Worm (Caenorhabditis elegans): Measurements from ENCODE around the gene C46G7.2.
"Not testable (repeated sequence)": the region's sequence is repeated elsewhere in the genome, so short reads cannot be mapped to it uniquely, and the experiment has no call there.

C46G7.2 gene

DNA sequence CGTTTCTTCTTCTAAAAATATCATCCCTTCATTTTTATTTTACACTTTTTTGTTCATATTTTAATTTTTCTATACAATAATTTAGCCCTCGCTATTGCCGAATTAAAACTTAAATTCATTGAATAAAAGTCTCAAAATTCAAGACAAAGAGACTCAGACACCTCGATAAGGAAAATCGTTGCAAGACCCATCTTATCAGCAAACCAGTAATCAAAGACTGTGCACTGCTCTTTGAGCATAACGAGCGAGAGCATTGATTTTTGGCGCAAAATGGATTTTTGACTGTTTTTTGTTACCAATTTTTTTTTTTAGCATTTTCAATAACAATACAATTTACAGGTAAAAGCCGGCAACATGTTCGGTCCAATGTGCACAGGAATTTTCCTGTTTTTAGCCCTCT, 2.7 kb downstream of the C46G7.2 start, which contains the start of gene C46G7.1:
C46G7.1 (plus strand) TSS at position 340 of the 400 bp plus-strand sequence.
- TF ChIP-seq ama-1 (optimal IDR thresholded peaks at IDR 0.05), result no peak

DNA sequence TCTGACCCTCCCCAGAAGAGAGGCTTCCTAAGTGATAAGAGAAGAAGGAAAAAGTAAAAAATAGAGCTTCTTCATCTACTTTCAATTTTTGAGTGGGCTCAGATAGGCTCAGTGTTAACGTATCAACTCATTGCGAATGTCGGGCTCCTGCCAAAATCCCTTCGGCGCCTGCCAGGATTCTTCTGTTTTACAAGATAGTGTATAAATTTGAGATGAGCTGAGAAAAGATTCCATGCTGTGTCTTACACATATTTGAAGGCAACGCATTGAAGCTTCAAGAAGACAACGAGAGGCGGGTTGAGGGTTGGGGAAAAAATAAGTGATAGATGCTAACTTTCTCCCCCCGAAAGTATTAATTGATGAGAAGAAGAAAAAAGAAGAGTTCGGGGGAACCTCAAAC, 17.4 kb downstream of the C46G7.2 start:
- no peak for TF ChIP-seq aly-1 (tag; optimal IDR thresholded peaks at IDR 0.05)
- TF ChIP-seq sea-1 (GFP tag; conservative IDR thresholded peaks at IDR 0.05), result no peak
- TF ChIP-seq hmg-4 (GFP tag; optimal IDR thresholded peaks at IDR 0.05), result no peak
- TF ChIP-seq tra-4 (tag; optimal IDR thresholded peaks at IDR 0.05), result no peak
- TF ChIP-seq tbx-11 (GFP tag; IDR thresholded peaks at IDR 0.05), result no peak
- no peak for TF ChIP-seq ceh-36 (tag; optimal IDR thresholded peaks at IDR 0.05)
- no peak for TF ChIP-seq pes-1 (GFP tag; IDR thresholded peaks at IDR 0.05)
- TF ChIP-seq hnd-1 (tag; optimal IDR thresholded peaks at IDR 0.05), result no peak
- TF ChIP-seq ets-7 (tag; optimal IDR thresholded peaks at IDR 0.05), result no peak
- no peak for TF ChIP-seq F13C5.2 (tag; optimal IDR thresholded peaks at IDR 0.05)
- TF ChIP-seq tbx-37 (GFP tag; conservative IDR thresholded peaks at IDR 0.05), result no peak
- TF ChIP-seq ceh-13 (GFP tag; optimal IDR thresholded peaks at IDR 0.05), result no peak
- TF ChIP-seq scrt-1 (GFP tag; IDR thresholded peaks at IDR 0.05), result no peak
- TF ChIP-seq B0310.2 (tag; optimal IDR thresholded peaks at IDR 0.05), result no peak
- TF ChIP-seq hmbx-1 (tag; optimal IDR thresholded peaks at IDR 0.05), result no peak
- TF ChIP-seq ama-1 (optimal IDR thresholded peaks at IDR 0.05), result no peak
- no peak for TF ChIP-seq flt-1 (GFP tag; IDR thresholded peaks at IDR 0.05)

DNA sequence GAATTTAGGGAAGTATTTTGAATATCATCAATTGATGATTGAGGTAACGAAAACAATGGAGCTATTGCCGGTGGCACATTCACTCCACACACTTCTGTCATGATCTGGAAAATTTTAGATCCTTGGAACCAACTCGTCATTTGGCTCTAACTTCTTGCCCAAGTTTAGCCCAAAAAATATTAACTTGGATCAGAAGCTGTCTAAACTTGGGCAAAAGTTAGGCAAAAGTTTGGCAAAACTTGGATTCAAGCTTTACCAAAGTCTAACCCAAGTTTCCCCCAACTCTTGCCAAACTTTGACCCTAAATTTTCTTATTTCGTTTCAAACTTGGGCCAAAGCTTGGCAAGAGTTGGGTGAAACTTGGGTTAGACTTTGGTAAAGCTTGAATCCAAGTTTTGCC, 18.5 kb downstream of the C46G7.2 start, which contains the start of gene pqn-22:
pqn-22 (minus strand) TSS at position 101 of the 400 bp plus-strand sequence.
- TF ChIP-seq hnd-1 (tag; optimal IDR thresholded peaks at IDR 0.05); pes-1 (GFP tag; IDR thresholded peaks at IDR 0.05); sea-1 (GFP tag; conservative IDR thresholded peaks at IDR 0.05): not testable (repeated sequence)

DNA sequence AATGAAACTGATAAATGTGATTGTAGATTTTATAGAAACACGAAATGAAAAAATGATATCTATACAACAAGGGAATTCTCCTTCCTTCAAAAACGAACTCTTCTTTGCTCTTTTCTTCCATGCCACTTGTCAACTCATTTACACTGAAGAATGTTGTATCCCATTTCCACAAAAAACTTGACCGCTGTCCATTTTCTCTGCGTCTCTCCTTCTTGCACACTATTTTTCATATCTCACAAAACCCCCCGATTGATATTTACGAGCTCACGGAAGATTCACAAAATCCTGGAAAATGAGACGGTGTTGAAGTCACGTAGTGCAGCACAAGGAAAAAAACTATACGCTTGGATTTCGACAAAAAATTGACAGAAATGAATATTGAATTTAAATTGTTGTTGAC, 20.1 kb downstream of the C46G7.2 start:
- TF ChIP-seq F13C5.2 (tag; optimal IDR thresholded peaks at IDR 0.05) (no peak), hnd-1 (tag; optimal IDR thresholded peaks at IDR 0.05) (no peak), hmbx-1 (tag; optimal IDR thresholded peaks at IDR 0.05) (no peak), ama-1 (optimal IDR thresholded peaks at IDR 0.05) (no peak), tra-4 (tag; optimal IDR thresholded peaks at IDR 0.05) (no peak), hmg-4 (GFP tag; optimal IDR thresholded peaks at IDR 0.05) (no peak), ceh-13 (GFP tag; optimal IDR thresholded peaks at IDR 0.05) (no peak), flt-1 (GFP tag; IDR thresholded peaks at IDR 0.05) (no peak), B0310.2 (tag; optimal IDR thresholded peaks at IDR 0.05) (no peak), scrt-1 (GFP tag; IDR thresholded peaks at IDR 0.05) (no peak), ets-7 (tag; optimal IDR thresholded peaks at IDR 0.05) (no peak), tbx-37 (GFP tag; conservative IDR thresholded peaks at IDR 0.05) (no peak), aly-1 (tag; optimal IDR thresholded peaks at IDR 0.05) (no peak), tbx-11 (GFP tag; IDR thresholded peaks at IDR 0.05) (no peak), ceh-36 (tag; optimal IDR thresholded peaks at IDR 0.05) (no peak), sea-1 (GFP tag; conservative IDR thresholded peaks at IDR 0.05) (no peak), pes-1 (GFP tag; IDR thresholded peaks at IDR 0.05) (no peak)

DNA sequence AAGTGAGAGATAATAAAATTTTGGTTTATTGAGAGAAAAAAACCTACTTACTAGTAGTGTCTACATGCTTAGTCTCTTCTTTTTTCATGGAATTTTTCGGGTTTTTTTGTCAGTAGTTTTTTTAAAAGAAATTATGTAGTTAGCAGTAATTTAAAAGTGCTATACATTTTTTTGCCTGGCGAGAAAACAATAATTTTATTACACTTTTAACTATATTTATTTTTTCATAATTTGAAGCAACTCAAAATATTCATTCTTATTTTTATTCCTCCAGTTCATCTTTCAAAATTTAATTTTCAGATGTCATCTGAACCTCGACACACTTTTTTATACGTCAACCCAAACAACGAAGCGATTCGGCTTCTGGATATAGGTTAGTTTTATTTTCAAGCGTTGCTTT, 25.7 kb downstream of the C46G7.2 start, which contains the start of gene kcc-2:
kcc-2 (plus strand) TSS at position 301 of the 400 bp plus-strand sequence.
- no peak for TF ChIP-seq B0310.2 (tag; optimal IDR thresholded peaks at IDR 0.05)
- TF ChIP-seq ama-1 (optimal IDR thresholded peaks at IDR 0.05), result no peak
- no peak for TF ChIP-seq pes-1 (GFP tag; IDR thresholded peaks at IDR 0.05)

DNA sequence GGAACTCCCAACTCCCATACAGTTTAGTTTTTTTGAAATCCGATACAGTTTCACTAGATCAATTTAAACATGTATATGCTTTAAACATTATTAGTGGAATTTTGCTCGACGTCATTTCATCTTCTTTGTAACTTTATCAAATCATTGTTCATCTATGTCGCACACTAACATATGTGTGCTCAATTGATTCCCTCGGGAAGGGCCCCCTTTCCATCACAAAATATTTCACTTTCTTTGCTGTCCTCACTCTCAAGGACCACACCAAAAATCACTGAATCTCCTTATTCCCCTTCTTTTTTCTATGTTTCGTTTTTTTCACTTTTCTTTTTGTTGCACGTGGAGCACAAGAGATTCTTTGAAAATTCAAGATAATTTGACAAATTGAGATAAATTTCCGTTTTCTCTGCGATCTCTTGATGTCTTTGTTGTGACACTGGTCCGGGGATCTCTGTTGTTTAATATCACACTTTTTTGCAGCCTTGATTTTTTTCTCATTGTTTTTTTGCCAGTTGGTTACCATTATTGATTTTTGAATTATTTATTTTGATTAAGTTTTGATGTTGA, 32.3 kb downstream of the C46G7.2 start:
- TF ChIP-seq ama-1 (optimal IDR thresholded peaks at IDR 0.05) (no peak), ceh-13 (GFP tag; optimal IDR thresholded peaks at IDR 0.05) (no peak), hnd-1 (tag; optimal IDR thresholded peaks at IDR 0.05) (no peak), pes-1 (GFP tag; IDR thresholded peaks at IDR 0.05) (no peak), hmbx-1 (tag; optimal IDR thresholded peaks at IDR 0.05) (no peak), aly-1 (tag; optimal IDR thresholded peaks at IDR 0.05) (no peak), tbx-37 (GFP tag; conservative IDR thresholded peaks at IDR 0.05) (no peak), scrt-1 (GFP tag; IDR thresholded peaks at IDR 0.05) (no peak), F13C5.2 (tag; optimal IDR thresholded peaks at IDR 0.05) (no peak)

DNA sequence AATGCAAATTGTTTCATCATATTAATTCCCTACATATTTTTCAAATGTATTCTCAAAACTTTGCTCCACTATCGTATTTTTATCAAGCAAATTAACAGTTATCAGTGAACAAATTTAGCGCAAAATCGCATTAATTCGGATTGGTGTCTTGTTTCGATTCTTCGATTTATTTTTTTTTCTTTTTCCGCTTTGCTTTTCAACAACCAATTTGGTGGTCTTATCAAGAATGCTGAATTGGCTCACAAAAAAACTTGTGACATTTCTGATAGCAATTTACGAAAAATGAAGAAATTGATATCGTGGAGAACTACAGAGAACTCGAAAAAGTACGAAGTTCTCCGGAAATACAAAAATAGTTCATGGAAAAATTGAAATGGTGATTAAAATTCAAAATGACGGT, 33.5 kb downstream of the C46G7.2 start:
- no peak for TF ChIP-seq tbx-11 (GFP tag; IDR thresholded peaks at IDR 0.05)
- no peak for TF ChIP-seq ets-7 (tag; optimal IDR thresholded peaks at IDR 0.05)
- no peak for TF ChIP-seq hnd-1 (tag; optimal IDR thresholded peaks at IDR 0.05)
- no peak for TF ChIP-seq ceh-13 (GFP tag; optimal IDR thresholded peaks at IDR 0.05)
- no peak for TF ChIP-seq hmg-4 (GFP tag; optimal IDR thresholded peaks at IDR 0.05)
- TF ChIP-seq scrt-1 (GFP tag; IDR thresholded peaks at IDR 0.05), result no peak
- TF ChIP-seq B0310.2 (tag; optimal IDR thresholded peaks at IDR 0.05), result no peak
- TF ChIP-seq sea-1 (GFP tag; conservative IDR thresholded peaks at IDR 0.05), result no peak
- TF ChIP-seq tra-4 (tag; optimal IDR thresholded peaks at IDR 0.05), result no peak
- no peak for TF ChIP-seq ama-1 (optimal IDR thresholded peaks at IDR 0.05)
- no peak for TF ChIP-seq F13C5.2 (tag; optimal IDR thresholded peaks at IDR 0.05)
- TF ChIP-seq pes-1 (GFP tag; IDR thresholded peaks at IDR 0.05), result no peak
- no peak for TF ChIP-seq ceh-36 (tag; optimal IDR thresholded peaks at IDR 0.05)
- TF ChIP-seq flt-1 (GFP tag; IDR thresholded peaks at IDR 0.05), result no peak
- no peak for TF ChIP-seq tbx-37 (GFP tag; conservative IDR thresholded peaks at IDR 0.05)
- TF ChIP-seq hmbx-1 (tag; optimal IDR thresholded peaks at IDR 0.05), result no peak

DNA sequence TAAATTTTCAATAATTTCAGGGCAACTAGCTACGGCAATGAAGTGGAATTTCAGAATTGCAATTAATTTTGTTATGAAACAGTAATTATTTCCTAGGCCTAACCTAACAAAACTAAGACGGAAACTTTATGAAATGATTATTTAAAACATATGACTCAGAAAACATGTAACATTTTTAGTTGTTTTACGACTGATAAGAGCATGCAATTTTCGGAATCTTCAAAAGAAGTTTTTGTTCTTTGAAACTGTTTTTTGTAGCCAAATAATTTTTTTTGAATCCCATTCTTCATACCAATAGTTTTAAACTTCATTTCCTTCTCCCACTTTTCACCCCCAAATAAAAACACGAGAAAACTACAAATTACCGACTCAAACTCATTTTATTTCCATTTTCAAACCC, 34.1 kb downstream of the C46G7.2 start:
- TF ChIP-seq ama-1 (optimal IDR thresholded peaks at IDR 0.05), result no peak
- TF ChIP-seq ets-7 (tag; optimal IDR thresholded peaks at IDR 0.05), result no peak
- no peak for TF ChIP-seq tbx-37 (GFP tag; conservative IDR thresholded peaks at IDR 0.05)
- no peak for TF ChIP-seq hmg-4 (GFP tag; optimal IDR thresholded peaks at IDR 0.05)
- TF ChIP-seq F13C5.2 (tag; optimal IDR thresholded peaks at IDR 0.05), result no peak
- no peak for TF ChIP-seq aly-1 (tag; optimal IDR thresholded peaks at IDR 0.05)
- TF ChIP-seq tra-4 (tag; optimal IDR thresholded peaks at IDR 0.05), result no peak
- no peak for TF ChIP-seq hmbx-1 (tag; optimal IDR thresholded peaks at IDR 0.05)
- no peak for TF ChIP-seq scrt-1 (GFP tag; IDR thresholded peaks at IDR 0.05)
- TF ChIP-seq B0310.2 (tag; optimal IDR thresholded peaks at IDR 0.05), result no peak
- TF ChIP-seq flt-1 (GFP tag; IDR thresholded peaks at IDR 0.05), result no peak
- TF ChIP-seq tbx-11 (GFP tag; IDR thresholded peaks at IDR 0.05), result no peak
- no peak for TF ChIP-seq sea-1 (GFP tag; conservative IDR thresholded peaks at IDR 0.05)
- no peak for TF ChIP-seq pes-1 (GFP tag; IDR thresholded peaks at IDR 0.05)
